Fruit fly (Drosophila melanogaster) whole organism: ENCODE data around the gene ppk14.

ENCODE experiments used
- CG8478 ChIP-seq: fragments of >200 bp; optimal IDR thresholded peaks from 2 replicates; lab custom pipeline; 2018; ENCODE audit warnings: inconsistent platforms
- Dll ChIP-seq: fragments of >200 bp; optimal IDR thresholded peaks from 2 replicates; lab custom pipeline; 2017
- EcR ChIP-seq, 2 experiments: fragments of >200 bp; optimal IDR thresholded peaks; 2 replicates each; lab custom pipeline; 2017; ENCODE audit warnings: missing biosample characterization in 2 of 2, missing genetic modification characterization in 2 of 2, missing genetic modification reagents in 2 of 2
- pan ChIP-seq: fragments of >200 bp; optimal IDR thresholded peaks from 2 replicates; lab custom pipeline; 2017
- psq ChIP-seq: fragments of >200 bp; optimal IDR thresholded peaks from 2 replicates; lab custom pipeline; 2017
- usp ChIP-seq: fragments of >200 bp; optimal IDR thresholded peaks from 2 replicates; lab custom pipeline; 2017; ENCODE audit warnings: missing biosample characterization, missing genetic modification characterization, mixed read lengths

ppk14 gene

DNA sequence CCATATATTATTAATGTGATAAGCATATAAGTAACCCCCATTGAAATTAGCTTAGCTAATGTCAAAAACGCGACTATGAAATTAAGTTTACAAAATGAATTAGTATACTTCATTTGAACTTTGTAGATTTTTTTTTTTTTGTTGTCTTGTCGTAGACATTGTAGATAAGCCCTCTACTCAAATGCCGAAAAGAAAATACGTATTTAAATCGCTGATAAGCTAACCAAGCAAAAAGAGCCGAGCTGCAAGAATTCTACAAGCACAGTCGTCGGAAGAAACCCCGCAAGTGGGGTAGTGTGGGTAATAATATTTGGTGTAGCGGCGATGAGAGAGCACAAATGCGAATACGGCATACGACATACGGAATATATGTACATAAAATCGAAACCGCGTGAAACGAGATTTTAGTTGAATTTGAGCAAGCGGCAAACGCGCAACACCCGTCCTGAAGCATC, 12.7 kb downstream of the ppk14 start, which contains the start of gene Nepl4:
TSS of gene Nepl4 (plus strand) at position 405 of the 455 bp plus-strand sequence.
- TF ChIP-seq CG8478 (no peak), pan (lab: Kevin White, UChicago) (no peak), Dll (no peak), usp (GFP tag; lab: Kevin White, UChicago) (no peak), psq (lab: Kevin White, UChicago) (no peak), EcR (GFP tag; optimal IDR thresholded peaks at IDR 0.05; lab: Kevin White, UChicago) (no peak)

DNA sequence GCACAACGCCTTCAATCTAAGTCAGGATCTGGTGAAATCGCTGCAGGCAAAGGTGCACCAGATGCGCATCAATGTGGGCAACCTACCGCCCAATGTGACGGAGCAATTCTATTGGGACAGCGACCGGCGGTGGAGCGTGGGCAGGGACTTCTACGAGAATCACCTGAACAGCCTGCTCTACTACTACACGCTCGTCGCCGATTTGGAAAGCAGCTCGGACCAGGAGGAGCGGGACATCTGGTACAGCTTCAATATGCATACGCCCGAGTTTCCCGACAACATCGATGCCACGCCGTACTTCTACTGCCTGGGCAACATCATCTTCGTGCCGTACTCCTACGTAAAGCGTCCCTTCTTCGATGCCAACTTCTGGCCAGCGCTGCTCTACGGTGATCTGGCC, 14.5 kb downstream of the ppk14 start:
- TF ChIP-seq CG8478 (no peak), usp (GFP tag; lab: Kevin White, UChicago) (no peak), pan (lab: Kevin White, UChicago) (no peak), Dll (no peak), EcR (GFP tag; optimal IDR thresholded peaks at IDR 0.05; lab: Kevin White, UChicago) (no peak), psq (lab: Kevin White, UChicago) (no peak)

DNA sequence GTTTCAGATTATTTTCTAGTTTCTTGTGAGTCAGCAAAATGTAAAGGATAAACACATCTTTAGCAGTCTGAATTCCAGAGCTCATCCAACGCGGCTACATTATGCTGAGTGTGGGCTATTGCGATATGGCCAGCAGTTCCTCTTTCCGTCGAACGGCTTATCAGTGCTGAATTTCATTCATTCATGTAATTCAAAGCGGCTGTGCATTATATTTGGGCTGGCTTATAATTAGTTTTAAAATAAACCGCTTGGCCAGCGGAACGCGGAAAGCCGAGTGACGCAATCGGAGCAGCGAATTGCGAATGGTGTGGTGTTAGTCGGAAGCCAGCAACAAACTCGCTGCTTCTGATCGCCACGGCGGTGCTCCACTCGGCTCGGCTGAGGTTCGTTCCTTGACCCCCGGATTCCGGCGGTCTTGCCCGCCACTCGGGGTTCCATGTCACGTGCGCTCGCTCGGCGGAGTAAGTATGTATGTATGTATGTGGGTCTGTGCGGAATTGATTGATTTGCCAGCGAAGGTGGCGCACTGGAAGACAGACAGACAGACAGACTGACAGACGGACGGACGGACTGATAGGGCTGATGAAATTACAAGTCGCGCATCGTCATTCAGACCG, 16.4 kb downstream of the ppk14 start:
- TF ChIP-seq EcR (GFP tag; optimal IDR thresholded peaks at IDR 0.05; lab: Kevin White, UChicago) = no peak
- TF ChIP-seq pan (lab: Kevin White, UChicago) = no peak
- no peak for TF ChIP-seq Dll
- no peak for TF ChIP-seq CG8478
- no peak for TF ChIP-seq psq (lab: Kevin White, UChicago)
- no peak for TF ChIP-seq usp (GFP tag; lab: Kevin White, UChicago)

DNA sequence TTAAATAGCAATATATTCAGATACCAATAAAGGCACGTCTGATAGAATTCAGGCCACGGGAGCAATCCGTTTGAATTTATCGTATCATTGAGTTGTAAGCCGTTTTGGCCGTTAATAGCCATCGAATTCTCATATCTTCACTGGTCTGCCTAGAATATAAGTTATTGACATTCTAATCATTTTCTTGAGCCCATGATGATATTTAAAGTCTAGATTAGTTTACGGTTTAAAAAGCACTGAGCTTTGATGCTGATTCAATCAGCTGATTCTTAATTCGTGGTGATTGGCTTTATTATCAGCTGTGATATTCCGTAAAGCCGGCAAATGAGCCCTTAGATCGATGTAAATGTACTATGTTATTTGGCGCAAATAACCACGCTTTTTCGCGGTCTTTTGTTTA, 17.3 kb downstream of the ppk14 start, which contains the start of gene slam:
TSS of gene slam (plus strand) at position 301 of the 400 bp plus-strand sequence.
- no peak for TF ChIP-seq Dll
- TF ChIP-seq EcR (GFP tag; optimal IDR thresholded peaks at IDR 0.05; lab: Kevin White, UChicago) = no peak
- TF ChIP-seq CG8478 = no peak
- TF ChIP-seq usp (GFP tag; lab: Kevin White, UChicago) = no peak
- TF ChIP-seq psq (lab: Kevin White, UChicago) = no peak
- no peak for TF ChIP-seq pan (lab: Kevin White, UChicago)

DNA sequence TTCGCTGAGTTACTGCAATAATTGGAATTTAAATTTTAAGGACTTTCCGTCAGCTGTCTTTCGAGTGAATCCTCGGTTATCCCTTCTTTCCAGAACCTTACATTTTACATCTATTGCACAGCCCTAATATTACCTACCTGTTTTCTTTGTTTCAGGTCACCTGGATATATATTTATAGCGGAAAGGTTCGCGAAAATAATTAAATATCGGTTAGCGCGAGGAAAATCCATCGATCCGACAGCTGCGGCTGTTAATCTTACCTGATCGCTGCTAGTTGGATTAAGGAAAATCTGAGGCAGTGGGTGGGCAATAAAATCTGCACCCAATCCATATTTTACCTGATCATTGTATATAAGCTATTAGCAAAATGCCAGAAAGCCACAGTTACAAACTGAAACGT, 18.4 kb downstream of the ppk14 start:
- TF ChIP-seq EcR (GFP tag; optimal IDR thresholded peaks at IDR 0.05; lab: Kevin White, UChicago) = no peak
- TF ChIP-seq pan (lab: Kevin White, UChicago) = no peak
- no peak for TF ChIP-seq Dll
- no peak for TF ChIP-seq CG8478
- no peak for TF ChIP-seq psq (lab: Kevin White, UChicago)
- no peak for TF ChIP-seq usp (GFP tag; lab: Kevin White, UChicago)

DNA sequence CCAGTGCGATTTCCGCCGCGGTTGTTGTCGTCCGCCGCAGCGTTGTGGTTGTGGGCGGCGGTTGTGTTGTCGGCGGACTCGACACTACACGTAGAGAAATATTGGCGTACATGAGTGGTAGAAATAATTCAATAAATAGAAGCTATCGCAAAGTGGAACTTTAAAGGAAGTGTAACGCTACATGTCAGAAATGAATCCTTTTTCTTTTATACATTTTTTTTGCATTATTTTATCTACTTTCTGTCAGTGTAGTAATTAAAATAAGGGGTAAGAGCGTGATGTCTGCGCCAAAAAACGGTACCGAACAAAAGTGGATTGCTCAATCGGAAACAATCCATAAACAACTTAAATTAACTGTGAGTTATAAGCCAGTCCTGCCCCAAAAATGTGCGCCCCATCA, 24.4 kb downstream of the ppk14 start:
- TF ChIP-seq psq (lab: Kevin White, UChicago) (no peak), CG8478 (no peak), Dll (no peak), usp (GFP tag; lab: Kevin White, UChicago) (no peak), pan (lab: Kevin White, UChicago) (no peak), EcR (GFP tag; optimal IDR thresholded peaks at IDR 0.05; lab: Kevin White, UChicago) (no peak)

DNA sequence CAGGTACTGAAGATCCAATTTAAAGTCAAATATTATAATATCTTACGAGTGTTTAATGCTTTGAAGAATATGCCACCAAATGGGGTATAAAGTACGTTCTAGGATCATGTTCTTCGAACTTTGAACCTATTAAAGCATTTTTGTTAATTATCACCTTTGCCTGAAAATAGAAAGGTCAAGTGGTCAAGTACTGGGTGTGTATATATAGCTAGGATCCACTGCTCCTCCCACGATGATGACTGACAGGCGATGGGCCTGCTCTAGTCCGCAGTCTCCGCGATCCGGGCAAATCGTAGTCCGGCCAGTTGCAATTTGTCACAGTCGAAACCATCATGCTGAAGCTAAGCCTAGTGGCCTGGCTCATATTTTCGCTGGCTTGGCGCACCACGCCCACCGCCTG, 26.2 kb downstream of the ppk14 start, which contains the start of gene Nepl5:
TSS of gene Nepl5 (plus strand) at position 301 of the 400 bp plus-strand sequence.
- TF ChIP-seq psq (lab: Kevin White, UChicago) = no peak
- no peak for TF ChIP-seq pan (lab: Kevin White, UChicago)
- TF ChIP-seq EcR (GFP tag; optimal IDR thresholded peaks at IDR 0.05; lab: Kevin White, UChicago) = no peak
- no peak for TF ChIP-seq CG8478
- no peak for TF ChIP-seq usp (GFP tag; lab: Kevin White, UChicago)
- no peak for TF ChIP-seq Dll

DNA sequence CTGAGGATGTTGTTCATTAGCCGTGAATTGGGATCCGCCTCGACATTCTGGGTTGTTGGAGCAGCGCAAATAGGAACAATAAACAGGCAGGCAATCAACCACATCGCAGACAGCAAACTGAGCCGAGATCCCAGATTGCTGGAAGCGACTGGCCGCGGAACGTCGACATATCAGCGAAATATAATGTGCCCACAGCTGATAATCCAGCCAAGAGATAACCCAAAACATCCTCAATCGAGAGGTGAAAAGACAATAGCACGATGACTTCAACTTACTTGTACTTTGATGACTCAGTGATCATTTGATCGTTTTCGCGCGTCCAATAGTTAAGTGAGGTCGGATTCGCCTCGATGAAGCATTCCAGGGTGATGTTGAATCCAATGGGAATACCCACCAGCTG, 30.7 kb downstream of the ppk14 start, which contains the start of gene Nepl6:
TSS of gene Nepl6 (minus strand) at position 104 of the 400 bp plus-strand sequence.
- TF ChIP-seq EcR (GFP tag; optimal IDR thresholded peaks at IDR 0.05; lab: Kevin White, UChicago) (no peak), usp (GFP tag; lab: Kevin White, UChicago) (no peak), pan (lab: Kevin White, UChicago) (no peak), Dll (no peak), CG8478 (no peak), psq (lab: Kevin White, UChicago) (no peak)

DNA sequence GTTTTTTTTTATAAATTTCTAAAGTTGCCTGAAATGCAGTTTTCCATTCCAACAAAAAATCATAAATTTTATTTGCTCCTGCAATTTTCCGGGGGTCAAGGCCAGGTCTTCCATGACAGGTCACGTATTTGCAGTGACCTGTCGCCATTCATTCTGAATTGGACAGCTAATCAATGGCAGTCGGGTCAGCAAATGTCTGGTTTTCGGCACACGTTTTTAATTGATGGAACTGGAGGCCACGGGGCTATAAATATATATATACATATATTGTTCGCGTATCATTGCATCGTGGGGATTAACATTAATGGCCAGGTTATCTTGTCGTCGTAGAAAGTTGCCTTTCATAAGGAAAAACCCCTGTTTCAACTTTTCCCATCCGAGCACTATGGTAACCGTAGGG, 32.3 kb downstream of the ppk14 start:
- no peak for TF ChIP-seq CG8478

DNA sequence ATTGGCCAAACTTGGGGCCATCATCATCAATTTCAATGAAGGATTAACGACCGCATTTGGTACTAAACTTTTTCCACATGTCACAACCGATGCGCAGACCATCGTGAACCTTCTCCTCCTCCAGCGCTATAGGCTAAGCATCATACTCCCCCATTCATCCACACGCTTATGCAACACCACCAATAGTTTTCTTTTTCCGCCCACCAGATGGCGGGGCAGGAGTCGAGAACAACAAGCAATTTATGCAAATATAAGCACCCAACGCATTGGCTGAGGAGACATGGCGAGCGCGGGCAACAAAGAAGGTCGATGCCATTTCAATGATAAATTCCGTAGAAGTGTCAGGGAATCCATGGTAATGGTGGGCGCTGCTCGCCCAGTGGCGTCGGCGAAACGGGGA, 36.7 kb downstream of the ppk14 start:
- no peak for TF ChIP-seq Dll
- TF ChIP-seq pan (lab: Kevin White, UChicago) = no peak
- no peak for TF ChIP-seq psq (lab: Kevin White, UChicago)
- no peak for TF ChIP-seq CG8478
- TF ChIP-seq usp (GFP tag; lab: Kevin White, UChicago) = no peak
- TF ChIP-seq EcR (GFP tag; optimal IDR thresholded peaks at IDR 0.05; lab: Kevin White, UChicago) = no peak

DNA sequence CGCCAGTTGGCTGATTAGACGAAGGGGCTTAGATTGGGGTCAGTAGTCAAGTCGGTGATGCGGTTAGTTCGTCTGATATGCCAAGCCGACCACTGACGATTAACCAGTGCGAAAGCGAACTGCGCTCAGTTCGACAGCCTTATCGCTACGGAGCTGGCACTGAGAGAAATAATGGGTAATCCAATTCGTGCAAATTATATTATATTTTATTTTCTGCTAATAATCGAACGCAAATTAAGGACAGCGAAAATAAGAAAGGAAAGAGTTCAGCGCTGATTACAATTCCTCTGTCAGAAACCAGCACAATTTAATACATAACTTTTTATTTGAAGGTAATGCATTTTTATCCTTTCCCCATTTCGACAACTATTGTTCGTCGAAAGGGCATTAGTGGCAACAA, 42.4 kb downstream of the ppk14 start, which contains the start of gene CG42369:
TSS of gene CG42369 (minus strand) at position 101 of the 400 bp plus-strand sequence.
- TF ChIP-seq CG8478 (no peak), Dll (no peak)
